Fruit fly (Drosophila melanogaster): ENCODE measurements around the gene Axn.

dm6 chr3R:29985219-29985618, 37.4 kb upstream of the Axn start:
- TF ChIP-seq CG8478 (optimal IDR thresholded peaks at IDR 0.05): no peak
- no peak for TF ChIP-seq CTCF (optimal IDR thresholded peaks at IDR 0.05)

Measured in S2 (cell line).